Fruit fly (Drosophila melanogaster) whole organism, embryonic: ENCODE measurements around the gene SclB.

Source experiments
- C15 ChIP-seq: fragments of 200-800 bp; sonication (Bioruptor generic); IDR thresholded peaks from 3 replicates; pipeline ENCODE4 v1.3.6; 2022; ENCODE audit warnings: missing biosample characterization, missing genetic modification characterization
- CG11560 ChIP-seq: fragments of 200-800 bp; sonication (Bioruptor generic); IDR thresholded peaks from 3 replicates; pipeline ENCODE4 v1.3.6; 2022; ENCODE audit warnings: missing biosample characterization, missing genetic modification characterization
- CG12391 ChIP-seq: fragments of 200-800 bp; sonication (Bioruptor generic); optimal IDR thresholded peaks from 3 replicates; lab custom pipeline; 2018; ENCODE audit warnings: missing biosample characterization, mild to moderate bottlenecking, missing genetic modification characterization, moderate library complexity
- CG14667 ChIP-seq: fragments of 200-800 bp; sonication (Bioruptor generic); IDR thresholded peaks from 2 replicates; pipeline ENCODE4 v1.3.6; 2022; ENCODE audit warnings: missing biosample characterization, missing genetic modification characterization
- CG15073 ChIP-seq: fragments of 200-800 bp; sonication (Bioruptor generic); optimal IDR thresholded peaks from 2 replicates; lab custom pipeline; 2016; ENCODE audit warnings: missing biosample characterization, missing genetic modification characterization
- CG17186 ChIP-seq: fragments of 200-800 bp; sonication (Bioruptor generic); optimal IDR thresholded peaks from 3 replicates; lab custom pipeline; 2017; ENCODE audit warnings: missing biosample characterization, missing genetic modification reagents, missing genetic modification characterization
- CG17912 ChIP-seq: fragments of 200-800 bp; sonication (Bioruptor generic); optimal IDR thresholded peaks from 2 replicates; lab custom pipeline; 2018; ENCODE audit warnings: missing biosample characterization, mild to moderate bottlenecking, missing genetic modification characterization
- CG1792 ChIP-seq: fragments of 200-800 bp; sonication (Bioruptor generic); optimal IDR thresholded peaks from 2 replicates; lab custom pipeline; 2016; ENCODE audit warnings: missing biosample characterization, missing genetic modification characterization
- CG18619 ChIP-seq: fragments of 200-800 bp; sonication (Bioruptor generic); optimal IDR thresholded peaks from 3 replicates; lab custom pipeline; 2017; ENCODE audit warnings: missing biosample characterization, mild to moderate bottlenecking, missing genetic modification characterization
- CG2889 ChIP-seq: fragments of 200-800 bp; sonication (Bioruptor generic); IDR thresholded peaks from 3 replicates; pipeline ENCODE4 v1.3.6; 2022; ENCODE audit warnings: missing biosample characterization, missing genetic modification characterization
- CG34224 ChIP-seq: fragments of 200-800 bp; sonication (Bioruptor generic); IDR thresholded peaks from 3 replicates; pipeline ENCODE4 v1.3.6; 2022; ENCODE audit warnings: missing biosample characterization, missing genetic modification characterization; ENCODE audit not compliant: partially characterized antibody
- CG3726 ChIP-seq: fragments of 200-800 bp; sonication (Bioruptor generic); IDR thresholded peaks from 3 replicates; pipeline ENCODE4, ENCODE4 v1.3.6; 2022; ENCODE audit warnings: missing biosample characterization, missing genetic modification characterization
- CG3847 ChIP-seq: fragments of 200-800 bp; sonication (Bioruptor generic); IDR thresholded peaks from 2 replicates; pipeline ENCODE4 v1.3.6; 2022; ENCODE audit warnings: missing biosample characterization, missing genetic modification characterization
- CG4404 ChIP-seq: fragments of 200-800 bp; sonication (Bioruptor generic); IDR thresholded peaks from 2 replicates; pipeline ENCODE4 v1.3.6; 2022; ENCODE audit warnings: missing biosample characterization, missing genetic modification characterization
- CG4424 ChIP-seq: fragments of 200-800 bp; sonication (Bioruptor generic); optimal IDR thresholded peaks from 3 replicates; lab custom pipeline; 2016; ENCODE audit warnings: missing biosample characterization, missing genetic modification characterization
- CG4820 ChIP-seq: fragments of 200-800 bp; sonication (Bioruptor generic); optimal IDR thresholded peaks from 3 replicates; lab custom pipeline; 2016; ENCODE audit warnings: missing biosample characterization, missing genetic modification characterization
- CG7839 ChIP-seq: fragments of 200-800 bp; sonication (Bioruptor generic); optimal IDR thresholded peaks from 3 replicates; lab custom pipeline; 2018; ENCODE audit warnings: missing biosample characterization, mild to moderate bottlenecking, missing genetic modification characterization, moderate library complexity
- CG8944 ChIP-seq: fragments of 200-800 bp; sonication (Bioruptor generic); optimal IDR thresholded peaks from 3 replicates; lab custom pipeline; 2016; ENCODE audit warnings: missing biosample characterization, missing genetic modification characterization
- CTCF ChIP-seq: fragments of 200-800 bp; sonication (Bioruptor generic); optimal IDR thresholded peaks from 2 replicates; lab custom pipeline; 2017; ENCODE audit warnings: missing biosample characterization, mild to moderate bottlenecking, missing genetic modification characterization, moderate library complexity
- Fer2 ChIP-seq: fragments of 200-800 bp; sonication (Bioruptor generic); optimal IDR thresholded peaks from 2 replicates; lab custom pipeline; 2018; ENCODE audit warnings: missing biosample characterization, mild to moderate bottlenecking, missing genetic modification characterization, moderate library complexity
- NC2α ChIP-seq: fragments of 200-800 bp; sonication (Bioruptor generic); optimal IDR thresholded peaks from 2 replicates; lab custom pipeline; 2016; ENCODE audit warnings: missing biosample characterization, missing genetic modification characterization
- NFAT ChIP-seq: fragments of 200-800 bp; sonication (Bioruptor generic); IDR thresholded peaks from 2 replicates; pipeline ENCODE4 v1.3.6; 2022; ENCODE audit warnings: missing biosample characterization, missing genetic modification characterization
- Oli ChIP-seq: fragments of 200-800 bp; sonication (Bioruptor generic); optimal IDR thresholded peaks from 2 replicates; lab custom pipeline; 2018; ENCODE audit warnings: missing biosample characterization, mild to moderate bottlenecking, missing genetic modification characterization, moderate library complexity
- Pdp1 ChIP-seq, 2 experiments: fragments of 200-800 bp; sonication (Bioruptor generic); optimal IDR thresholded peaks; 3 replicates each; lab custom pipeline; 2016; ENCODE audit warnings: missing biosample characterization in 2 of 2, missing genetic modification characterization in 2 of 2, mild to moderate bottlenecking in 1 of 2, moderate library complexity in 1 of 2
- Trl ChIP-seq, 3 experiments: fragments of >200 bp in 2 of 3; fragments of 200-800 bp in 1 of 3; sonication (Bioruptor generic) in 1 of 3; optimal IDR thresholded peaks; 2 replicates in 1 of 3; 3 replicates in 2 of 3; lab custom pipeline; 2016 to 2017; ENCODE audit warnings: missing biosample characterization in 1 of 3, missing genetic modification characterization in 1 of 3
- Xbp1 ChIP-seq: fragments of 200-800 bp; sonication (Bioruptor generic); optimal IDR thresholded peaks from 3 replicates; lab custom pipeline; 2016; ENCODE audit warnings: missing biosample characterization, mild to moderate bottlenecking, missing genetic modification characterization
- ara ChIP-seq: fragments of 200-800 bp; sonication (Bioruptor generic); IDR thresholded peaks from 2 replicates; pipeline ENCODE4 v1.3.6; 2022; ENCODE audit warnings: missing biosample characterization, missing genetic modification characterization
- az2 ChIP-seq: fragments of 200-800 bp; sonication (Bioruptor generic); optimal IDR thresholded peaks from 3 replicates; lab custom pipeline; 2016; ENCODE audit warnings: missing biosample characterization, missing genetic modification characterization
- cg ChIP-seq: fragments of 200-800 bp; sonication (Bioruptor generic); optimal IDR thresholded peaks from 3 replicates; lab custom pipeline; 2019; ENCODE audit warnings: missing biosample characterization, mild to moderate bottlenecking, missing genetic modification characterization, moderate library complexity
- chinmo ChIP-seq: fragments of 200-800 bp; sonication (Bioruptor generic); IDR thresholded peaks from 4 replicates; pipeline ENCODE4 v1.3.6; 2022; ENCODE audit warnings: missing biosample characterization, missing genetic modification characterization; ENCODE audit not compliant: partially characterized antibody
- esg ChIP-seq: fragments of 200-800 bp; sonication (Bioruptor generic); conservative IDR thresholded peaks from 2 replicates; pipeline ENCODE4 v1.3.6; 2022; ENCODE audit warnings: missing biosample characterization, missing genetic modification characterization
- fd3F ChIP-seq: fragments of 200-800 bp; sonication (Bioruptor generic); optimal IDR thresholded peaks from 2 replicates; lab custom pipeline; 2018; ENCODE audit warnings: missing biosample characterization, mild to moderate bottlenecking, missing genetic modification characterization, moderate library complexity
- fd96Cb ChIP-seq: fragments of 200-800 bp; sonication (Bioruptor generic); optimal IDR thresholded peaks from 2 replicates; lab custom pipeline; 2018; ENCODE audit warnings: missing biosample characterization, mild to moderate bottlenecking, missing genetic modification characterization, moderate library complexity
- gce ChIP-seq: fragments of 200-800 bp; sonication (Bioruptor generic); IDR thresholded peaks from 3 replicates; pipeline ENCODE4 v1.3.6; 2022; ENCODE audit warnings: missing biosample characterization, missing genetic modification characterization
- grau ChIP-seq: fragments of 200-800 bp; optimal IDR thresholded peaks from 3 replicates; lab custom pipeline; 2019; ENCODE audit warnings: missing biosample characterization, mild to moderate bottlenecking, missing genetic modification characterization, moderate library complexity
- gro ChIP-seq: fragments of 200-800 bp; sonication (Bioruptor generic); optimal IDR thresholded peaks from 2 replicates; lab custom pipeline; 2016; ENCODE audit warnings: missing biosample characterization, missing genetic modification characterization
- hbn ChIP-seq: fragments of 200-800 bp; sonication (Bioruptor generic); IDR thresholded peaks from 2 replicates; pipeline ENCODE4 v1.3.6; 2022; ENCODE audit warnings: missing biosample characterization, missing genetic modification characterization; ENCODE audit not compliant: partially characterized antibody
- hth ChIP-seq: fragments of >200 bp; optimal IDR thresholded peaks from 2 replicates; lab custom pipeline; 2017; ENCODE audit warnings: inconsistent platforms
- ind ChIP-seq: fragments of 200-800 bp; sonication (Bioruptor generic); optimal IDR thresholded peaks from 3 replicates; lab custom pipeline; 2016; ENCODE audit warnings: missing biosample characterization, missing genetic modification characterization
- lilli ChIP-seq: fragments of 200-800 bp; sonication (Bioruptor generic); optimal IDR thresholded peaks from 3 replicates; lab custom pipeline; 2016; ENCODE audit warnings: missing biosample characterization, missing genetic modification characterization
- lmd ChIP-seq: fragments of 200-800 bp; sonication (Bioruptor generic); IDR thresholded peaks from 2 replicates; pipeline ENCODE4 v1.3.6; 2022; ENCODE audit warnings: missing biosample characterization, missing genetic modification characterization
- mld ChIP-seq: fragments of 200-800 bp; sonication (Bioruptor generic); IDR thresholded peaks from 3 replicates; pipeline ENCODE4 v1.3.6; 2022; ENCODE audit warnings: missing biosample characterization, missing genetic modification characterization; ENCODE audit not compliant: partially characterized antibody
- oc ChIP-seq: fragments of 200-800 bp; sonication (Bioruptor generic); optimal IDR thresholded peaks from 2 replicates; lab custom pipeline; 2018; ENCODE audit warnings: missing biosample characterization, mild to moderate bottlenecking, missing genetic modification characterization, moderate library complexity
- prd ChIP-seq, 3 experiments: fragments of >200 bp in 2 of 3; fragments of 200-800 bp in 1 of 3; sonication (Bioruptor generic) in 1 of 3; optimal IDR thresholded peaks in 2 of 3; IDR thresholded peaks in 1 of 3; 2 replicates in 2 of 3; 3 replicates in 1 of 3; pipeline versions ENCODE4 v1.3.6 to Lab custom; 2017 to 2022; ENCODE audit warnings: missing biosample characterization in 1 of 3, missing genetic modification characterization in 1 of 3
- sd ChIP-seq: fragments of 200-800 bp; sonication (Bioruptor generic); optimal IDR thresholded peaks from 3 replicates; lab custom pipeline; 2018; ENCODE audit warnings: missing biosample characterization, mild to moderate bottlenecking, missing genetic modification characterization, moderate library complexity
- stc ChIP-seq: fragments of 200-800 bp; sonication (Bioruptor generic); IDR thresholded peaks from 2 replicates; pipeline ENCODE4 v1.3.6; 2022; ENCODE audit warnings: missing biosample characterization, missing genetic modification characterization
- tap ChIP-seq: fragments of 200-800 bp; optimal IDR thresholded peaks from 3 replicates; lab custom pipeline; 2019; ENCODE audit warnings: missing biosample characterization, mild to moderate bottlenecking, missing genetic modification characterization, moderate library complexity
- wek ChIP-seq: fragments of 200-800 bp; sonication (Bioruptor generic); optimal IDR thresholded peaks from 3 replicates; lab custom pipeline; 2018; ENCODE audit warnings: missing biosample characterization, mild to moderate bottlenecking, missing genetic modification characterization, moderate library complexity

The SclB gene

DNA sequence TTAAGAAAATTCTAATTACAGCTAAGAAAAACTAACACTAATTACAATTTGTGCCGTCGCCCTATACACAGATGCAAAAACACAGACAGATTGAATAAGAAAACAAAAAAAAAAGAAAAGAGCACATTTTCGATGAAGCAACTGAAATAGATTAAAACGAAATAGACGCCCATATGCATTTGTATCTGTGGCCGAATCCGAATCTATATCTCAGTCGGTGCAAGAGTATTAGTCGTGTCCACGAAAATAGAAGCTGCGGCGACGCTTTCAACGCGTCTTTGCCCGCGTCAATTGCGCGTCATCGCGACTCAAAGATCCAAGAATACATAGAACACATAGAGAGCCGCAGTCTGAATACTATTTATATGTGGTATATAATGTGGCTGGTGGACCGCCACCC lies 37.2 kb downstream of the SclB start:
- TF ChIP-seq oc (tag; lab: Kevin White, UChicago), result no peak
- no peak for TF ChIP-seq lilli (GFP tag; lab: Kevin White, UChicago)
- TF ChIP-seq chinmo (GFP tag; lab: Robert Waterston, UW), result peak; percentile 74; the same call in 1 of the 4 replicates
- no peak for TF ChIP-seq CG1792 (GFP tag; lab: Kevin White, UChicago)
- TF ChIP-seq Pdp1 (GFP tag; optimal IDR thresholded peaks at IDR 0.05; lab: Kevin White, UChicago), result peak in 1 of 2 experiments; percentile 41
- no peak for TF ChIP-seq prd (optimal IDR thresholded peaks at IDR 0.05; lab: Kevin White, UChicago)
- TF ChIP-seq prd (GFP tag; IDR thresholded peaks at IDR 0.05; lab: Robert Waterston, UW), result no peak
- peak; percentile 47 for TF ChIP-seq cg (GFP tag; lab: Kevin White, UChicago)

DNA sequence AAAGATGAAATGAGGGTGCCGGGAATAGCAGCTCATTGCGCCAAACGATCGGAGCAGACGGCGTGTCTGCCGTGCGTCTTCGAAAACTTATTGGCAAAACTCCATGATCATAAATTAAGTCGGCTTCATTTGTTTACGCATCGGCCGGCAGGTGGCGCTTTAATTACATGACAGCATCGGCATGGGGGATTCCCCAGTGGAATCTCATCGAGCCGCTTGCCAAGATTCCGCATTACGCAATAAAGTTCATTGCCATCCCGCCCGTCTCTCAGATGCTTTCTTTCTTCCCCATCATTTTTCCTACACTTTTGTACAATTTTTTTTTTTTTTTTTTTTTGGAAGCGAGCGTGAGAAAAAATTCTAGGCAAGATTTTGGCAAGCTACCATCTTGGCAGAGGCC lies 38.8 kb downstream of the SclB start:
- TF ChIP-seq NC2α (no peak), CG17186 (GFP tag; lab: Kevin White, UChicago) (no peak), CG8944 (GFP tag; lab: Kevin White, UChicago) (no peak), fd96Cb (tag; lab: Kevin White, UChicago) (no peak), CG12391 (no peak), lmd (0 out of 2 replicates have a peak, but pooled peaks have one; percentile 10), CG4820 (GFP tag; lab: Kevin White, UChicago) (no peak), CG2889 (GFP tag; lab: Robert Waterston, UW) (no peak), ara (GFP tag; lab: Robert Waterston, UW) (no peak), tap (tag; lab: Kevin White, UChicago) (no peak), CG34224 (GFP tag; lab: Robert Waterston, UW) (no peak), gce (GFP tag; lab: Robert Waterston, UW) (no peak), Pdp1 (GFP tag; optimal IDR thresholded peaks at IDR 0.05; lab: Kevin White, UChicago) (peak in 1 of 2 experiments; percentile 85), az2 (no peak), Fer2 (no peak), Xbp1 (GFP tag; lab: Kevin White, UChicago) (no peak), stc (GFP tag; lab: Robert Waterston, UW) (no peak), Trl (optimal IDR thresholded peaks at IDR 0.05; lab: Kevin White, UChicago) (no peak), Trl (GFP tag; optimal IDR thresholded peaks at IDR 0.05; lab: Kevin White, UChicago) (no peak), NFAT (GFP tag; lab: Robert Waterston, UW) (no peak), ind (no peak), CG4404 (GFP tag; lab: Robert Waterston, UW) (no peak), CG3726 (GFP tag; lab: Robert Waterston, UW) (no peak), grau (tag; lab: Kevin White, UChicago) (no peak), CG18619 (no peak), CG17912 (GFP tag; lab: Kevin White, UChicago) (no peak), CG7839 (tag; lab: Kevin White, UChicago) (no peak), CG3847 (GFP tag; lab: Robert Waterston, UW) (no peak), hth (lab: Kevin White, UChicago) (no peak), cg (GFP tag; lab: Kevin White, UChicago) (no peak), CG11560 (tag; lab: Robert Waterston, UW) (no peak), CG14667 (GFP tag; lab: Robert Waterston, UW) (no peak), CTCF (GFP tag; lab: Kevin White, UChicago) (peak; percentile 76), C15 (GFP tag; lab: Robert Waterston, UW) (no peak), fd3F (no peak), CG15073 (no peak), Oli (tag; lab: Kevin White, UChicago) (no peak), mld (GFP tag; lab: Robert Waterston, UW) (0 out of 3 replicates have a peak, but pooled peaks have one; percentile 32), hbn (GFP tag; lab: Robert Waterston, UW) (no peak), gro (GFP tag; lab: Kevin White, UChicago) (peak; percentile 44), CG4424 (no peak), esg (no peak), wek (GFP tag; lab: Kevin White, UChicago) (no peak), sd (tag; lab: Kevin White, UChicago) (peak; percentile 86)
